Fruit fly (Drosophila melanogaster) whole organism, embryonic: ENCODE measurements around the gene kibra.

Experiments
- Ada2b ChIP-seq: fragments of 200-800 bp; sonication (Bioruptor generic); IDR thresholded peaks from 2 replicates; pipeline ENCODE4 v1.3.6; 2022; ENCODE audit warnings: missing biosample characterization, missing genetic modification characterization
- CG10565 ChIP-seq: fragments of 200-800 bp; sonication (Bioruptor generic); optimal IDR thresholded peaks from 3 replicates; lab custom pipeline; 2016; ENCODE audit warnings: missing biosample characterization, mild to moderate bottlenecking, missing genetic modification characterization
- CG11247 ChIP-seq: fragments of 200-800 bp; sonication (Bioruptor generic); IDR thresholded peaks from 2 replicates; pipeline ENCODE4 v1.3.6; 2022; ENCODE audit warnings: missing biosample characterization, missing genetic modification characterization
- CG11504 ChIP-seq: fragments of 200-800 bp; sonication (Bioruptor generic); optimal IDR thresholded peaks from 3 replicates; lab custom pipeline; 2019; ENCODE audit warnings: missing biosample characterization, mild to moderate bottlenecking, missing genetic modification characterization, moderate library complexity
- CG11695 ChIP-seq: fragments of 200-800 bp; sonication (Bioruptor generic); IDR thresholded peaks from 3 replicates; pipeline ENCODE4 v1.3.6; 2022; ENCODE audit warnings: missing biosample characterization, missing genetic modification characterization
- CG11723 ChIP-seq: fragments of 200-800 bp; sonication (Bioruptor generic); optimal IDR thresholded peaks from 2 replicates; lab custom pipeline; 2017; ENCODE audit warnings: missing biosample characterization, mild to moderate bottlenecking, missing genetic modification characterization
- CG12236 ChIP-seq: fragments of 200-800 bp; sonication (Bioruptor generic); optimal IDR thresholded peaks from 2 replicates; lab custom pipeline; 2016; ENCODE audit warnings: missing biosample characterization, missing genetic modification characterization
- CG12391 ChIP-seq: fragments of 200-800 bp; sonication (Bioruptor generic); optimal IDR thresholded peaks from 3 replicates; lab custom pipeline; 2018; ENCODE audit warnings: missing biosample characterization, mild to moderate bottlenecking, missing genetic modification characterization, moderate library complexity
- CG13775 ChIP-seq: fragments of 200-800 bp; sonication (Bioruptor generic); optimal IDR thresholded peaks from 3 replicates; lab custom pipeline; 2017; ENCODE audit warnings: missing biosample characterization, mild to moderate bottlenecking, missing genetic modification characterization
- CG14965 ChIP-seq: fragments of 200-800 bp; sonication (Bioruptor generic); optimal IDR thresholded peaks from 2 replicates; lab custom pipeline; 2016; ENCODE audit warnings: missing biosample characterization, missing genetic modification characterization, borderline replicate concordance
- CG18262 ChIP-seq: fragments of 200-800 bp; optimal IDR thresholded peaks from 3 replicates; lab custom pipeline; 2019; ENCODE audit warnings: missing biosample characterization, mild to moderate bottlenecking, missing genetic modification characterization, moderate library complexity
- CG18476 ChIP-seq: fragments of 200-800 bp; sonication (Bioruptor generic); optimal IDR thresholded peaks from 2 replicates; lab custom pipeline; 2016; ENCODE audit warnings: missing biosample characterization, mild to moderate bottlenecking, missing genetic modification characterization
- CG2116 ChIP-seq: fragments of 200-800 bp; sonication (Bioruptor generic); optimal IDR thresholded peaks from 3 replicates; lab custom pipeline; 2018; ENCODE audit warnings: missing biosample characterization, mild to moderate bottlenecking, missing genetic modification characterization
- CG30431 ChIP-seq: fragments of 200-800 bp; sonication (Bioruptor generic); optimal IDR thresholded peaks from 2 replicates; lab custom pipeline; 2017; ENCODE audit warnings: missing biosample characterization, missing genetic modification characterization
- CG3726 ChIP-seq: fragments of 200-800 bp; sonication (Bioruptor generic); IDR thresholded peaks from 3 replicates; pipeline ENCODE4, ENCODE4 v1.3.6; 2022; ENCODE audit warnings: missing biosample characterization, missing genetic modification characterization
- CG3838 ChIP-seq: fragments of 200-800 bp; sonication (Bioruptor generic); optimal IDR thresholded peaks from 3 replicates; lab custom pipeline; 2016; ENCODE audit warnings: missing biosample characterization, missing genetic modification characterization
- CG4360 ChIP-seq: fragments of 200-800 bp; sonication (Bioruptor generic); IDR thresholded peaks from 2 replicates; pipeline ENCODE4 v1.3.6; 2022; ENCODE audit warnings: missing biosample characterization, missing genetic modification characterization
- CG5245 ChIP-seq: fragments of 200-800 bp; sonication (Bioruptor generic); optimal IDR thresholded peaks from 3 replicates; lab custom pipeline; 2016; ENCODE audit warnings: missing biosample characterization, missing genetic modification characterization
- CG7987 ChIP-seq: fragments of 200-800 bp; sonication (Bioruptor generic); optimal IDR thresholded peaks from 2 replicates; lab custom pipeline; 2018; ENCODE audit warnings: missing biosample characterization, mild to moderate bottlenecking, missing genetic modification characterization, moderate library complexity
- CG9727 ChIP-seq: fragments of 200-800 bp; sonication (Bioruptor generic); optimal IDR thresholded peaks from 3 replicates; lab custom pipeline; 2017; ENCODE audit warnings: missing biosample characterization, mild to moderate bottlenecking, missing genetic modification characterization
- CTCF ChIP-seq: fragments of 200-800 bp; sonication (Bioruptor generic); optimal IDR thresholded peaks from 2 replicates; lab custom pipeline; 2017; ENCODE audit warnings: missing biosample characterization, mild to moderate bottlenecking, missing genetic modification characterization, moderate library complexity
- Chrac-16 ChIP-seq: fragments of 200-800 bp; sonication (Bioruptor generic); optimal IDR thresholded peaks from 3 replicates; lab custom pipeline; 2016; ENCODE audit warnings: missing biosample characterization, missing genetic modification characterization
- Doc3 ChIP-seq: fragments of 200-800 bp; sonication (Bioruptor generic); IDR thresholded peaks from 3 replicates; pipeline ENCODE4 v1.3.6; 2022; ENCODE audit warnings: missing biosample characterization, missing genetic modification characterization; ENCODE audit not compliant: partially characterized antibody
- Dp ChIP-seq: fragments of 200-800 bp; sonication (Bioruptor generic); optimal IDR thresholded peaks from 2 replicates; lab custom pipeline; 2018; ENCODE audit warnings: missing biosample characterization, mild to moderate bottlenecking, missing genetic modification characterization, moderate library complexity
- Eip74EF ChIP-seq, 2 experiments: fragments of 200-800 bp in 1 of 2; fragments of >200 bp in 1 of 2; sonication (Bioruptor generic) in 1 of 2; optimal IDR thresholded peaks; 2 replicates each; lab custom pipeline; 2017 to 2019; ENCODE audit warnings: missing biosample characterization in 2 of 2, missing genetic modification characterization in 2 of 2, mild to moderate bottlenecking in 1 of 2, moderate library complexity in 1 of 2
- Ets65A ChIP-seq: fragments of 200-800 bp; sonication (Bioruptor generic); peaks from one replicate; lab custom pipeline; 2016; ENCODE audit warnings: missing biosample characterization, missing genetic modification characterization
- Fer1 ChIP-seq: fragments of 200-800 bp; sonication (Bioruptor generic); optimal IDR thresholded peaks from 2 replicates; lab custom pipeline; 2017; ENCODE audit warnings: missing biosample characterization, mild to moderate bottlenecking, missing genetic modification characterization
- Gsc ChIP-seq: fragments of 200-800 bp; sonication (Bioruptor generic); IDR thresholded peaks from 2 replicates; pipeline ENCODE4 v1.3.6; 2022; ENCODE audit warnings: missing biosample characterization, missing genetic modification characterization
- HLH3B ChIP-seq: fragments of 200-800 bp; sonication (Bioruptor generic); IDR thresholded peaks from 2 replicates; pipeline ENCODE4 v1.3.6; 2022; ENCODE audit warnings: missing biosample characterization, missing genetic modification characterization
- MESR4 ChIP-seq: fragments of 200-800 bp; sonication (Bioruptor generic); optimal IDR thresholded peaks from 2 replicates; lab custom pipeline; 2018; ENCODE audit warnings: missing biosample characterization, mild to moderate bottlenecking, missing genetic modification characterization, moderate library complexity
- Meics ChIP-seq: fragments of 200-800 bp; sonication (Bioruptor generic); optimal IDR thresholded peaks from 2 replicates; lab custom pipeline; 2017; ENCODE audit warnings: missing biosample characterization, mild to moderate bottlenecking, missing genetic modification characterization
- Nf-YC ChIP-seq: fragments of 200-800 bp; optimal IDR thresholded peaks from 3 replicates; lab custom pipeline; 2019; ENCODE audit warnings: missing biosample characterization, mild to moderate bottlenecking, missing genetic modification characterization, moderate library complexity
- Side ChIP-seq: fragments of 200-800 bp; sonication (Bioruptor generic); optimal IDR thresholded peaks from 2 replicates; lab custom pipeline; 2016; ENCODE audit warnings: missing biosample characterization, missing genetic modification characterization
- chif ChIP-seq, 2 experiments: fragments of 200-800 bp; sonication (Bioruptor generic); optimal IDR thresholded peaks; 3 replicates each; lab custom pipeline; 2016; ENCODE audit warnings: missing biosample characterization in 2 of 2, missing genetic modification characterization in 2 of 2
- crol ChIP-seq: fragments of 200-800 bp; sonication (Bioruptor generic); IDR thresholded peaks from 2 replicates; pipeline ENCODE4 v1.3.6; 2022; ENCODE audit warnings: missing biosample characterization, missing genetic modification characterization
- dysf ChIP-seq: fragments of 200-800 bp; sonication (Bioruptor generic); IDR thresholded peaks from 3 replicates; pipeline ENCODE4 v1.3.6; 2022; ENCODE audit warnings: missing biosample characterization, missing genetic modification characterization
- fd96Cb ChIP-seq: fragments of 200-800 bp; sonication (Bioruptor generic); optimal IDR thresholded peaks from 2 replicates; lab custom pipeline; 2018; ENCODE audit warnings: missing biosample characterization, mild to moderate bottlenecking, missing genetic modification characterization, moderate library complexity
- grau ChIP-seq: fragments of 200-800 bp; optimal IDR thresholded peaks from 3 replicates; lab custom pipeline; 2019; ENCODE audit warnings: missing biosample characterization, mild to moderate bottlenecking, missing genetic modification characterization, moderate library complexity
- ham ChIP-seq: fragments of 200-800 bp; sonication (Bioruptor generic); IDR thresholded peaks from 2 replicates; pipeline ENCODE4 v1.3.6; 2022; ENCODE audit warnings: missing biosample characterization, missing genetic modification characterization
- lmd ChIP-seq: fragments of 200-800 bp; sonication (Bioruptor generic); IDR thresholded peaks from 2 replicates; pipeline ENCODE4 v1.3.6; 2022; ENCODE audit warnings: missing biosample characterization, missing genetic modification characterization
- mam ChIP-seq: fragments of 200-800 bp; sonication (Bioruptor generic); optimal IDR thresholded peaks from 3 replicates; lab custom pipeline; 2016; ENCODE audit warnings: missing biosample characterization, missing genetic modification characterization
- pan ChIP-seq, 4 experiments: fragments of >200 bp in 3 of 4; fragments of 200-800 bp in 1 of 4; sonication (Bioruptor generic) in 1 of 4; optimal IDR thresholded peaks in 3 of 4; IDR thresholded peaks in 1 of 4; 2 replicates each; pipeline versions ENCODE4 v1.3.6 to Lab custom; 2017 to 2022; ENCODE audit warnings: missing biosample characterization in 2 of 4, missing genetic modification characterization in 2 of 4, mixed read lengths in 1 of 4
- row ChIP-seq: fragments of 200-800 bp; sonication (Bioruptor generic); IDR thresholded peaks from 3 replicates; pipeline ENCODE4 v1.3.6; 2022; ENCODE audit warnings: missing biosample characterization, missing genetic modification characterization
- sna ChIP-seq: fragments of 200-800 bp; sonication (Bioruptor generic); IDR thresholded peaks from 2 replicates; pipeline ENCODE4 v1.3.6; 2022; ENCODE audit warnings: missing biosample characterization, missing genetic modification characterization; ENCODE audit not compliant: partially characterized antibody
- stc ChIP-seq: fragments of 200-800 bp; sonication (Bioruptor generic); IDR thresholded peaks from 2 replicates; pipeline ENCODE4 v1.3.6; 2022; ENCODE audit warnings: missing biosample characterization, missing genetic modification characterization

Gene kibra

DNA sequence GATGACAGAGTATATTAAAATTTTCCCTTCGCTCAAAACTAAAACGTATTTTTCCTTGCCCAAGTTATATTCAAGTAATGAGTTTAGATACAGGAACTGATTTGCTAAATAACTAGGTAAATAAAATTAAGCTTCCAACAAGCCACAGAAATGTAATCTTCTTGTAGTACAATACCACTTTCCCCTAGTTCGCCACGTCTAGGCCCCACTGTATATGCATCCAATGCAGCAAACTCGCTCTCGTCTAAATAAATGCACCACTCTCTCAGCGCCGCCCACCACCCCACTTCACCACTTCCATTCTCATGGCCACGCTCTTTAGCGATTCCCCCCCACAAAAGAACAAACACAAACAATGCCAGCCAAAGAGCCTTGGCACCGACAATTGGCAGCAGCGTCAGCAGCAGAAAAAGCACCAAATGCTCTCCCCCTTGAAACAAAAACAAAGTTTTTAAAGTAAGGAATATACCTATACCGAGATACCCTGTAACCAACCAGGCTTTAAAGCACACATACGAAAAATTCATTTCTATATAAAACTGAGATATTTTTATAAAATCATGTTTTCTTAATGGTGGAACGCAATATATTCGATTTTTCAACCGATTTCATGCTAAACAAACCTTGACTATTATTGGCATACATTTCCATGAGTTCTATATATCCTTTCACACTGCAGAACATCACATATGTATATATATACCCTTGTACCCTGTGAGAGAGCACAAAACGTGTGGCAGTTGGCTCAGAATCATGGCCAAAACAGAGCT, 10.7 kb upstream of the kibra start (continued):
- no peak for TF ChIP-seq CG5245
- peak; percentile 51 for TF ChIP-seq grau (tag; lab: Kevin White, UChicago)
- TF ChIP-seq crol (GFP tag; lab: Robert Waterston, UW): peak; percentile 52; the same call in 1 of the 2 replicates

DNA sequence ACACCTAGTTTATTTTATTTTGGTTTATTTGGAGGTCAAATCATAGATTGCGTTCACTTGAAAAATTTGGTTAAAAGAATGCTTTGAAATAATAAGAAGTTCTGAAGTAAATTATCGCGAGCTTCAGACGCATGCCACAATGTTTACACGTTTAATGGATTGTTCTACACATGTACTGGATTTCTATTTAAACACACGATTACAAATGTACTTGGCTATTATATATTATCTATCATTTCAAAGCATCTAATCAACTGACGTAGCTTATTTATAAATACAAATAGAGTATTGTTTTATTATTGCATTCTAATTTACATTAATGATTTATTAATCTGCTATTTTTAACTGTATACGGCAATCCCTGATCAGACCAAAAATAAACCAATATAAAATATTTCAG, 9.9 kb upstream of the kibra start:
- TF ChIP-seq CG7987 (no peak), CG11723 (GFP tag; lab: Kevin White, UChicago) (no peak)

DNA sequence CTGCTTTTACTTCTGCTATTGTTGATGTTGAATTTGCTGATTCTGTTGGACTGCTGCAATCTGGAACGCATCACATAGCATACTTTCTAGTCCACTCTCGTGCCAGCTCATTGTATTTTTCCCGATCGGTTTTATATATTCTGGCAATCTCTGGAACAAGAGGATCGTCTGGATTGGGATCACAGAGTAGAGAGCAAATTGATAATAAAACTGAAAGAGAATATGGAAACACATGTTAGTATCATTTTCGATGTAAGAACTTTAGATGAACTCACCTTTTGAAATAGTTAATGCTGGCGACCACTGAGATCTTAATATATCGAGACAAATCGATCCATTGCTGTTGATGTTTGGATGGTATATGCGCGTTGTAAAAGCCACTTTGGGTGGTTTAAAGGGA, 9.4 kb upstream of the kibra start:
- TF ChIP-seq Doc3 (GFP tag; lab: Robert Waterston, UW): no peak
- peak; percentile 68 for TF ChIP-seq Ets65A (GFP tag; lab: Kevin White, UChicago)
- TF ChIP-seq CG18262: no peak
- no peak for TF ChIP-seq dysf (GFP tag; lab: Robert Waterston, UW)

dm6 chr3R:14731781-14732100, 7.7 kb upstream of the kibra start:
- TF ChIP-seq CG12391 (tag; lab: Kevin White, UChicago) (no peak), Eip74EF (GFP tag; optimal IDR thresholded peaks at IDR 0.05; lab: Kevin White, UChicago) (no peak), CG10565 (no peak), chif (GFP tag; optimal IDR thresholded peaks at IDR 0.05; lab: Kevin White, UChicago) (no peak), CG3726 (GFP tag; lab: Robert Waterston, UW) (no peak), HLH3B (GFP tag; lab: Robert Waterston, UW) (no peak), sna (GFP tag; lab: Robert Waterston, UW) (no peak), Side (GFP tag; lab: Kevin White, UChicago) (no peak), fd96Cb (tag; lab: Kevin White, UChicago) (no peak), Meics (GFP tag; lab: Kevin White, UChicago) (no peak), CG9727 (GFP tag; lab: Kevin White, UChicago) (peak; percentile 9), Chrac-16 (GFP tag; lab: Kevin White, UChicago) (no peak), lmd (0 out of 2 replicates have a peak, but pooled peaks have one; percentile 22), CG14965 (GFP tag; lab: Kevin White, UChicago) (no peak), CG11247 (GFP tag; lab: Robert Waterston, UW) (no peak), CG11695 (no peak; the same call in 2 of the 3 replicates), mam (GFP tag; lab: Kevin White, UChicago) (peak; percentile 7), CG18262 (peak; percentile 9), Dp (GFP tag; lab: Kevin White, UChicago) (no peak), CG2116 (GFP tag; lab: Kevin White, UChicago) (no peak), CG18476 (GFP tag; lab: Kevin White, UChicago) (peak; percentile 6), MESR4 (GFP tag; lab: Kevin White, UChicago) (no peak), Gsc (no peak), CG13775 (GFP tag; lab: Kevin White, UChicago) (no peak), Nf-YC (tag; lab: Kevin White, UChicago) (peak; percentile 17), CTCF (no peak), CG4360 (no peak), CG12236 (GFP tag; lab: Kevin White, UChicago) (no peak), stc (peak; percentile 33; the same call in 1 of the 2 replicates), pan (optimal IDR thresholded peaks at IDR 0.05; lab: Kevin White, UChicago) (no peak), pan (GFP tag; optimal IDR thresholded peaks at IDR 0.05 in 1 of 2, IDR thresholded peaks at IDR 0.05 in 1 of 2) (peak in 1 of 2 experiments; percentile 14), Ada2b (0 out of 2 replicates have a peak, but pooled peaks have one; percentile 39), ham (GFP tag; lab: Robert Waterston, UW) (no peak), CG11504 (tag; lab: Kevin White, UChicago) (peak; percentile 23), CG30431 (no peak), CG3838 (GFP tag; lab: Kevin White, UChicago) (no peak), row (GFP tag; lab: Robert Waterston, UW) (peak; percentile 1; the same call in 2 of the 3 replicates), Fer1 (GFP tag; lab: Kevin White, UChicago) (peak; percentile 30)
